Fruit fly (Drosophila melanogaster) whole organism, wandering third instar larva: Measurements from ENCODE around the gene Dph2.

ENCODE experiments used
- Abd-B ChIP-seq: fragments of >200 bp; optimal IDR thresholded peaks from 2 replicates; lab custom pipeline; 2017; ENCODE audit warnings: missing biosample characterization, missing genetic modification characterization
- Myc ChIP-seq: fragments of >200 bp; optimal IDR thresholded peaks from 2 replicates; lab custom pipeline; 2017
- OdsH ChIP-seq: fragments of 200-800 bp; sonication (Bioruptor generic); optimal IDR thresholded peaks from 2 replicates; lab custom pipeline; 2016; ENCODE audit warnings: missing biosample characterization, mild to moderate bottlenecking, missing genetic modification characterization
- h ChIP-seq: fragments of 200-800 bp; sonication (Bioruptor generic); optimal IDR thresholded peaks from 3 replicates; lab custom pipeline; 2016; ENCODE audit warnings: missing biosample characterization, mild to moderate bottlenecking, missing genetic modification characterization
- tai ChIP-seq: sonication (Bioruptor generic); optimal IDR thresholded peaks from 2 replicates; lab custom pipeline; 2016; ENCODE audit warnings: missing biosample characterization, missing genetic modification characterization

DNA sequence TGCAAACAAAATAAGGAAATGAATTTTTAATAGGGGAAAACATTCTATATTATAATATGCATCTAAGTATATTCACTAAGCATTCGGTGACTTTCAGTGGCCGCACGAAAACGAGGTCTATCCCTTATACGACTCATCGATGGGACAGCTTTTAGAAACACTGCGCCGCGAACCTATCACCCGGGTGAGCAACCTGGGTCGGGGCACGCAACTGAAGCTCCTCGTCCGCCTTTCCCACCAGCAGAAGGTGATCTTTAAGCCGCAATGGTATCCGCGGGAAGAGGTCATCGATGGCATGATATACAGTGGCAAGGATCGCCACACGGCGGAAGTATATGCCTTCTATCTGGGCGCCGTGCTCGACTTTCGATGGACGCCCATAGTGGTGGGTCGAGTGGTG, 12.9 kb downstream of the Dph2 start:
- TF ChIP-seq Abd-B (GFP tag; lab: Kevin White, UChicago) = no peak
- TF ChIP-seq Myc (lab: Kevin White, UChicago) = no peak
- TF ChIP-seq tai = no peak
- TF ChIP-seq h (GFP tag; lab: Kevin White, UChicago) = no peak
- no peak for TF ChIP-seq OdsH (GFP tag; lab: Kevin White, UChicago)
